Worm (Caenorhabditis elegans): ENCODE results near the gene T01G1.4.

ce11 chrIV:11329269-11329668, 32.0 kb downstream of the T01G1.4 start, which contains the start of gene leo-1:
- TF ChIP-seq unc-39 (tag; optimal IDR thresholded peaks at IDR 0.05), result no peak
- no peak for TF ChIP-seq nhr-237 (tag; optimal IDR thresholded peaks at IDR 0.05)
- TF ChIP-seq elt-2 (tag; optimal IDR thresholded peaks at IDR 0.05), result no peak
- no peak for TF ChIP-seq ama-1 (optimal IDR thresholded peaks at IDR 0.05)
- no peak for TF ChIP-seq snpc-4 (tag; optimal IDR thresholded peaks at IDR 0.05)
- TF ChIP-seq nhr-23 (tag; optimal IDR thresholded peaks at IDR 0.05), result no peak

Data from whole organism, L3 larva.